Worm (Caenorhabditis elegans) whole organism, L4 larva: ENCODE results near the gene hsp-75.

Source experiments
- F26F4.8 ChIP-seq: fragments of 200-800 bp; sonication (Bioruptor generic); conservative IDR thresholded peaks from 2 replicates; pipeline ENCODE4 v1.3.6; 2022; ENCODE audit warnings: missing genetic modification characterization, missing compliant biosample characterization
- R02D3.7 ChIP-seq: fragments of 150-350 bp; sonication (generic microtip); optimal IDR thresholded peaks from 3 replicates; lab custom pipeline; 2014; ENCODE audit warnings: missing biosample characterization, missing genetic modification characterization
- ZK546.5 ChIP-seq, 2 experiments: sonication (generic microtip); optimal IDR thresholded peaks; 2 replicates each; lab custom pipeline; 2017; ENCODE audit warnings: missing biosample characterization in 2 of 2, missing genetic modification characterization in 2 of 2
- aha-1 ChIP-seq: fragments of 150-350 bp; peaks from one replicate; lab custom pipeline; 2014; ENCODE audit warnings: missing biosample characterization, missing genetic modification characterization
- ceh-20 ChIP-seq: fragments of 200-800 bp; sonication (Bioruptor generic); IDR thresholded peaks from 2 replicates; pipeline ENCODE4 v1.3.6; 2022; ENCODE audit warnings: missing genetic modification reagents, missing genetic modification characterization, missing compliant biosample characterization
- ceh-28 ChIP-seq: fragments of 150-350 bp; optimal IDR thresholded peaks from 2 replicates; lab custom pipeline; 2014; ENCODE audit warnings: missing biosample characterization, missing genetic modification reagents, missing genetic modification characterization
- ceh-32 ChIP-seq: sonication (generic microtip); optimal IDR thresholded peaks from 2 replicates; lab custom pipeline; 2016; ENCODE audit warnings: mild to moderate bottlenecking, missing genetic modification characterization, missing compliant biosample characterization; ENCODE audit not compliant: poor library complexity
- ceh-82 ChIP-seq: sonication (generic microtip); optimal IDR thresholded peaks from 2 replicates; lab custom pipeline; 2017; ENCODE audit warnings: missing biosample characterization, missing genetic modification characterization
- daf-12 ChIP-seq: fragments of 150-350 bp; optimal IDR thresholded peaks from 2 replicates; lab custom pipeline; 2014; ENCODE audit warnings: missing biosample characterization, missing genetic modification reagents, missing genetic modification characterization
- daf-16 ChIP-seq, 3 experiments: sonication (generic microtip); optimal IDR thresholded peaks; 2 replicates each; lab custom pipeline; 2016 to 2017; ENCODE audit warnings: missing genetic modification characterization in 3 of 3, missing genetic modification reagents in 3 of 3, mild to moderate bottlenecking in 2 of 3, missing compliant biosample characterization in 2 of 3, missing biosample characterization in 1 of 3, moderate library complexity in 1 of 3
- daf-8 ChIP-seq: fragments of 200-800 bp; sonication (Bioruptor generic); IDR thresholded peaks from 2 replicates; pipeline ENCODE4 v1.3.6; 2022; ENCODE audit warnings: missing genetic modification characterization, missing compliant biosample characterization
- dmd-8 ChIP-seq: fragments of 200-800 bp; sonication (Bioruptor generic); IDR thresholded peaks from 2 replicates; pipeline ENCODE4 v1.3.6; 2022; ENCODE audit warnings: missing genetic modification characterization, missing compliant biosample characterization
- dpl-1 ChIP-seq: fragments of 150-350 bp; optimal IDR thresholded peaks from 2 replicates; lab custom pipeline; 2014; ENCODE audit warnings: missing biosample characterization, missing genetic modification reagents, missing genetic modification characterization
- duxl-1 ChIP-seq: sonication (generic microtip); optimal IDR thresholded peaks from 2 replicates; lab custom pipeline; 2016; ENCODE audit warnings: mild to moderate bottlenecking, missing genetic modification characterization, moderate library complexity, missing compliant biosample characterization; ENCODE audit not compliant: poor library complexity
- dve-1 ChIP-seq: sonication (generic microtip); optimal IDR thresholded peaks from 2 replicates; lab custom pipeline; 2017; ENCODE audit warnings: antibody characterized with exemption, mild to moderate bottlenecking, missing genetic modification characterization, missing compliant biosample characterization; ENCODE audit not compliant: insufficient read depth
- egl-27 ChIP-seq: sonication (generic microtip); optimal IDR thresholded peaks from 3 replicates; lab custom pipeline; 2017; ENCODE audit warnings: missing biosample characterization, missing genetic modification reagents, missing genetic modification characterization
- hlh-11 ChIP-seq: fragments of 200-800 bp; sonication (Bioruptor generic); optimal IDR thresholded peaks from 2 replicates; lab custom pipeline; 2018; ENCODE audit warnings: mild to moderate bottlenecking, missing genetic modification characterization, missing compliant biosample characterization
- hlh-30 ChIP-seq: sonication (generic microtip); optimal IDR thresholded peaks from 2 replicates; lab custom pipeline; 2017; ENCODE audit warnings: antibody characterized with exemption, mild to moderate bottlenecking, missing genetic modification characterization, missing compliant biosample characterization; ENCODE audit not compliant: insufficient read depth
- lin-1 ChIP-seq: fragments of 200-800 bp; sonication (Bioruptor generic); IDR thresholded peaks from 2 replicates; pipeline ENCODE4 v1.3.6; 2022; ENCODE audit warnings: missing genetic modification reagents, missing genetic modification characterization, missing compliant biosample characterization
- lin-29 ChIP-seq: fragments of 200-800 bp; sonication (Bioruptor generic); IDR thresholded peaks from 2 replicates; pipeline ENCODE4 v1.3.6; 2022; ENCODE audit warnings: missing genetic modification reagents, missing genetic modification characterization, missing compliant biosample characterization
- lin-38 ChIP-seq: fragments of 200-800 bp; sonication (Bioruptor generic); IDR thresholded peaks from 2 replicates; pipeline ENCODE4 v1.3.6; 2022; ENCODE audit warnings: missing genetic modification reagents, missing genetic modification characterization, missing compliant biosample characterization
- lsy-2 ChIP-seq, 2 experiments: fragments of 150-350 bp in 1 of 2; sonication (generic microtip) in 1 of 2; optimal IDR thresholded peaks; 2 replicates each; lab custom pipeline; 2014 to 2017; ENCODE audit warnings: missing biosample characterization in 2 of 2, missing genetic modification characterization in 2 of 2
- mdl-1 ChIP-seq, 2 experiments: fragments of 150-350 bp in 1 of 2; sonication (generic microtip) in 1 of 2; optimal IDR thresholded peaks; 2 replicates each; lab custom pipeline; 2014 to 2017; ENCODE audit warnings: missing biosample characterization in 2 of 2, missing genetic modification characterization in 2 of 2
- mdt-29 ChIP-seq: fragments of 200-800 bp; sonication (Bioruptor generic); IDR thresholded peaks from 2 replicates; pipeline ENCODE4 v1.3.6; 2022; ENCODE audit warnings: missing genetic modification reagents, missing genetic modification characterization, missing compliant biosample characterization
- mes-2 ChIP-seq: sonication (generic microtip); optimal IDR thresholded peaks from 2 replicates; lab custom pipeline; 2016; ENCODE audit warnings: missing genotype, mild to moderate bottlenecking, missing genetic modification characterization, missing compliant biosample characterization; ENCODE audit not compliant: poor library complexity, severe bottlenecking
- nhr-102 ChIP-seq: sonication (generic microtip); optimal IDR thresholded peaks from 2 replicates; lab custom pipeline; 2016; ENCODE audit warnings: mild to moderate bottlenecking, missing genetic modification characterization, moderate library complexity, missing compliant biosample characterization
- nhr-11 ChIP-seq: fragments of 150-350 bp; optimal IDR thresholded peaks from 2 replicates; lab custom pipeline; 2014; ENCODE audit warnings: missing biosample characterization, missing genetic modification characterization
- nhr-28 ChIP-seq: fragments of 150-350 bp; optimal IDR thresholded peaks from 2 replicates; lab custom pipeline; 2014; ENCODE audit warnings: missing biosample characterization, missing genetic modification characterization
- pha-4 ChIP-seq, 2 experiments: fragments of 150-350 bp in 1 of 2; fragments of 200-800 bp in 1 of 2; sonication (Bioruptor generic) in 1 of 2; IDR thresholded peaks in 1 of 2; optimal IDR thresholded peaks in 1 of 2; 2 replicates each; pipeline versions ENCODE4 v1.3.6 to Lab custom; 2014 to 2022; ENCODE audit warnings: missing genetic modification characterization in 2 of 2, missing genetic modification reagents in 2 of 2, missing biosample characterization in 1 of 2, missing compliant biosample characterization in 1 of 2
- spr-1 ChIP-seq: sonication (generic microtip); optimal IDR thresholded peaks from 2 replicates; lab custom pipeline; 2016; ENCODE audit warnings: mild to moderate bottlenecking, missing genetic modification characterization, missing compliant biosample characterization
- unc-39 ChIP-seq: sonication (generic microtip); optimal IDR thresholded peaks from 2 replicates; lab custom pipeline; 2017; ENCODE audit warnings: missing biosample characterization, missing genetic modification characterization
- unc-62 ChIP-seq, 3 experiments: fragments of 150-350 bp in 1 of 3; sonication (generic microtip); optimal IDR thresholded peaks in 2 of 3; peaks in 1 of 3; 1 replicate in 1 of 3; 2 replicates in 2 of 3; lab custom pipeline; 2014 to 2017; ENCODE audit warnings: missing biosample characterization in 3 of 3, missing genetic modification characterization in 3 of 3, missing genetic modification reagents in 3 of 3, missing genotype in 1 of 3
- zfp-2 ChIP-seq: sonication (generic microtip); optimal IDR thresholded peaks from 2 replicates; lab custom pipeline; 2016; ENCODE audit warnings: mild to moderate bottlenecking, missing genetic modification characterization, missing compliant biosample characterization
- ztf-7 ChIP-seq: fragments of 150-350 bp; optimal IDR thresholded peaks from 2 replicates; lab custom pipeline; 2014; ENCODE audit warnings: missing biosample characterization, missing genetic modification characterization

hsp-75 gene

DNA sequence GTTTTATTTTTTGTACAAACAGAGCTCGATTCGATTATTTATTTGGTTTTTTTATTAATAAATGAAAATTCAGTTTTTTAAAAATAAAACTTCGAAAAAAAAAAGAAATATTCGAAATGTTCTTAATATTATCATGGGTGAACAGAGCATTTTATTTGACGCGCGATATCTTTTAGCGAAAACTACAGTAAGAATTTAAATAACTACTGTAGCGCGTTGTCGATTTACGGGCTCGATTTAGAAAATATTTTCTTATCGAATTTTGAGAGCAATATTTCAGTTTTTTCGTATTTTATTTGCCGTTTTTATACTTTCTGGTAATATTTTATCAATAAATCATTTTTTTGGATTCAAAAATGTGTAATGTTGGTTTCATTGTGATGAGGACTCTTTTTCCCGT is 5.4 kb downstream of the hsp-75 start:
- TF ChIP-seq duxl-1 (tag; lab: Kevin White, UChicago) (peak; percentile 16), lin-1 (GFP tag; lab: Robert Waterston, UW) (no peak), R02D3.7 (tag; lab: Kevin White, UChicago) (peak; percentile 65), ceh-32 (tag; lab: Kevin White, UChicago) (no peak), daf-16 (GFP tag; optimal IDR thresholded peaks at IDR 0.05; lab: Kevin White, UChicago) (no peak), daf-16 (tag; optimal IDR thresholded peaks at IDR 0.05; lab: Kevin White, UChicago) (peak; percentile 1), nhr-102 (peak; percentile 23), nhr-11 (no peak), lsy-2 (tag; optimal IDR thresholded peaks at IDR 0.05; lab: Kevin White, UChicago) (peak in 1 of 2 experiments; percentile 52)

DNA sequence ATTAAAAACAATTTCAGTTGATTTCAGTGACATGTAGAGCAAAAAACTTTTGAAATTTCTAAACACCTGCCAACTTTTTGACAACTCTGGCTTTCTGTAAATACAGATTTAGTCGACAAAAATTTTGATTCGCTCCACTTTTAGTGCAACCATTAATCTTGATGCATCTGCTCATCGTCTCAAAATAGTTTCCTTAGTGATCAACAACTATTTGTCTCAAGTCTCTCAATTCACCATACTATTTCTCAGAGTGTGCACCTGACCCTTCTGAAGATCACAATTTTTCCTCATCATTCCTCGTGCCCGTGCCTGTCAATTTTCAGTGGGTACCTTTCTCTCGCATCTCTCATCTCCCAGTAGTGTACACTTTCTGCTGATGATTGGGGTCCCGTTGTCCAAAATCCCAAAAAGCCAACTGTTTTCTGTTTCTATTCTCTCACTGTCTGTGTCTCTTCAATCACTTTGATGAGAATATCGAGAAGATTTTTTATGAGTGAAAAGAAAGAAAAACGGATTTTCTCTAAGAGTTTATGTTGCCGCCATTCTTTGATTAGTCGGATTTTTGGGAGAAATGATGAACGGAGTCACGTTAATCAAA is 9.5 kb downstream of the hsp-75 start:
- TF ChIP-seq ceh-28 (tag; lab: Kevin White, UChicago), result no peak
- peak; percentile 68 for TF ChIP-seq hlh-30 (tag; lab: Kevin White, UChicago)
- peak in 1 of 2 experiments; percentile 18 for TF ChIP-seq lsy-2 (tag; optimal IDR thresholded peaks at IDR 0.05; lab: Kevin White, UChicago)
- peak; percentile 84 for TF ChIP-seq aha-1 (tag; lab: Kevin White, UChicago)
- peak; percentile 68 for TF ChIP-seq hlh-11
- TF ChIP-seq spr-1 (tag; lab: Kevin White, UChicago), result no peak
- peak; percentile 5 for TF ChIP-seq nhr-28
- TF ChIP-seq daf-16 (GFP tag; optimal IDR thresholded peaks at IDR 0.05; lab: Kevin White, UChicago), result peak in 1 of 2 experiments; percentile 95
- TF ChIP-seq daf-16 (tag; optimal IDR thresholded peaks at IDR 0.05; lab: Kevin White, UChicago), result no peak
- TF ChIP-seq ztf-7 (tag; lab: Kevin White, UChicago), result no peak
- TF ChIP-seq zfp-2 (tag; lab: Kevin White, UChicago), result no peak
- peak; percentile 82 for TF ChIP-seq nhr-11
- TF ChIP-seq ceh-20 (GFP tag; lab: Robert Waterston, UW), result 0 out of 2 replicates have a peak, but pooled peaks have one; percentile 48
- TF ChIP-seq egl-27 (tag; lab: Kevin White, UChicago), result no peak
- TF ChIP-seq pha-4 (GFP tag; IDR thresholded peaks at IDR 0.05; lab: Robert Waterston, UW), result no peak
- no peak for TF ChIP-seq pha-4 (tag; optimal IDR thresholded peaks at IDR 0.05; lab: Kevin White, UChicago)
- no peak for TF ChIP-seq mdt-29 (GFP tag; lab: Robert Waterston, UW)
- peak in 1 of 2 experiments; percentile 0 for TF ChIP-seq mdl-1 (tag; optimal IDR thresholded peaks at IDR 0.05; lab: Kevin White, UChicago)
- no peak for TF ChIP-seq dmd-8 (GFP tag; lab: Robert Waterston, UW)
- TF ChIP-seq ZK546.5 (tag; optimal IDR thresholded peaks at IDR 0.05; lab: Kevin White, UChicago), result no peak
- peak in 1 of 2 experiments; percentile 68 for TF ChIP-seq unc-62 (GFP tag; optimal IDR thresholded peaks at IDR 0.05 in 1 of 2; lab: Kevin White, UChicago)
- no peak for TF ChIP-seq unc-62 (tag; optimal IDR thresholded peaks at IDR 0.05; lab: Kevin White, UChicago)

DNA sequence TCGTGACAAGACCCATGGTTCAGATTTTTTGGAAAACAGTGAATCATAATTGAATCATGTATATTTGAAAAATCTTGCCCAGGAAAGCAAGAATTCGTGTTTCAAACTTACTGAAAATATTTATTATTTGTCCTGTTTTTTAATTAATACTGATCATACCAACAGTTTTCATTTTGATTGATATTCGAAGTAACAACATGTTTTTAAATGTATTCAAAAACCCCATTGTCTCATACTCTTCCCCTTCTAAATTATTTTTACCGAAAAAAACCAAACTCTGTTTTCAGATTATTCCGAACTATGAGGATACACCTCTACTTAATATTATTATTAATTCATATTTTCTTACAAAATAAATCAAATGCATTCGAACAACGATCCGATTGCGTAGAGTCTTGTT is 10.3 kb downstream of the hsp-75 start, which contains the start of gene R151.1:
R151.1 (plus strand) TSS at position 301 of the 400 bp plus-strand sequence.
- no peak for TF ChIP-seq daf-12
- TF ChIP-seq dve-1 (tag; lab: Kevin White, UChicago), result no peak
- no peak for TF ChIP-seq dpl-1 (GFP tag; lab: Kevin White, UChicago)
- TF ChIP-seq F26F4.8 (GFP tag; lab: Robert Waterston, UW), result no peak
- no peak for TF ChIP-seq unc-39 (tag; lab: Kevin White, UChicago)
- TF ChIP-seq lin-29, result no peak
- TF ChIP-seq daf-8 (GFP tag; lab: Robert Waterston, UW), result no peak
- TF ChIP-seq ceh-82 (tag; lab: Kevin White, UChicago), result no peak
- no peak for TF ChIP-seq mes-2 (tag; lab: Kevin White, UChicago)
- TF ChIP-seq lin-38 (GFP tag; lab: Robert Waterston, UW), result no peak
- TF ChIP-seq, all 104 proteins: peak for 0
